Worm (Caenorhabditis elegans) whole organism, L3 larva: ENCODE measurements around the gene unc-3.

Experiments used
- ZK546.5 ChIP-seq: sonication (generic microtip); optimal IDR thresholded peaks from 2 replicates; lab custom pipeline; 2017; ENCODE audit warnings: missing biosample characterization, missing genetic modification characterization
- ceh-16 ChIP-seq: sonication (generic microtip); optimal IDR thresholded peaks from 2 replicates; lab custom pipeline; 2017; ENCODE audit warnings: missing biosample characterization, missing genetic modification characterization
- ceh-9 ChIP-seq: sonication (generic microtip); optimal IDR thresholded peaks from 2 replicates; lab custom pipeline; 2018; ENCODE audit warnings: missing biosample characterization, missing genetic modification characterization
- egl-5 ChIP-seq: fragments of 150-350 bp; optimal IDR thresholded peaks from 2 replicates; lab custom pipeline; 2017; ENCODE audit warnings: missing biosample characterization, missing genetic modification reagents, missing genetic modification characterization, inconsistent platforms
- lsy-12 ChIP-seq: sonication (generic microtip); optimal IDR thresholded peaks from 2 replicates; lab custom pipeline; 2016; ENCODE audit warnings: mild to moderate bottlenecking, missing genetic modification characterization, missing compliant biosample characterization
- nhr-237 ChIP-seq: fragments of 150-350 bp; optimal IDR thresholded peaks from 2 replicates; lab custom pipeline; 2014; ENCODE audit warnings: missing biosample characterization, missing genetic modification characterization
- nhr-76 ChIP-seq: fragments of 150-350 bp; sonication (generic microtip); optimal IDR thresholded peaks from 5 replicates; lab custom pipeline; 2014; ENCODE audit warnings: missing biosample characterization, missing genetic modification characterization
- pha-4 ChIP-seq: fragments of 150-350 bp; optimal IDR thresholded peaks from 2 replicates; lab custom pipeline; 2014; ENCODE audit warnings: missing biosample characterization, missing genetic modification reagents, missing genetic modification characterization
- snpc-4 ChIP-seq: fragments of 150-350 bp; optimal IDR thresholded peaks from 2 replicates; lab custom pipeline; 2014; ENCODE audit warnings: missing biosample characterization, missing genetic modification characterization
- unc-39 ChIP-seq: sonication (generic microtip); optimal IDR thresholded peaks from 4 replicates; lab custom pipeline; 2017; ENCODE audit warnings: missing biosample characterization, missing genetic modification characterization

- TF ChIP-seq ceh-16 (tag; lab: Kevin White, UChicago) (no peak), ceh-9 (tag; lab: Kevin White, UChicago) (no peak), egl-5 (tag; lab: Kevin White, UChicago) (no peak), ZK546.5 (tag; lab: Kevin White, UChicago) (no peak), pha-4 (no peak), snpc-4 (tag; lab: Kevin White, UChicago) (no peak), unc-39 (tag; lab: Kevin White, UChicago) (no peak), lsy-12 (tag; lab: Kevin White, UChicago) (no peak), nhr-237 (tag; lab: Kevin White, UChicago) (no peak), nhr-76 (tag; lab: Kevin White, UChicago) (no peak)
Observed at ce11 chrX:14743780-14744179, 29.6 kb upstream of the unc-3 start, which contains the start of gene C05G5.7.
